Worm (Caenorhabditis elegans): ENCODE measurements around the gene Y40C7B.4.
"Not testable (repeated sequence)": the region's sequence is repeated elsewhere in the genome, so short reads cannot be mapped to it uniquely, and the experiment has no call there.

Y40C7B.4 gene

DNA sequence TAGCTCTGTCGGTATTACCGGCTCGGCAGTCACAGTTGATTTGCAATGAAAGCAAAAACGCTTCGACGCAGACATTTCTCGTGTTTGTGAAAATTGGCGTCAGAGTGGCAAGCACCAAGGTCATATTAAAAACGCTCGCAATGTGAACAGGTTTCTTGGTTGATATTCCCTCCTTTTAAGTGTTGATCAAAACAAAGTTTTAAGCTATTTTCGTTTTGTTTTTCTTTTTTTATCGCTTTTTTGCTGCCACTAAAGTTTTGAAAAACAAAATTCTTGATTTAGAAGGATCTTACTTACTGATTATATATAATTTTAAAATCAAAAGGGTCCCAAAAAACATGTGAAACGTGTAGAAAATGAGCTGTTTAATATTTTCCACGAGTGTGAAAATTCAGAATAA is 38.1 kb upstream of the Y40C7B.4 start, which contains the start of gene C33E10.8:
Gene C33E10.8, minus strand, starts transcription at position 101 of the 400 bp plus-strand sequence.
- no peak for TF ChIP-seq ztf-11 (tag; optimal IDR thresholded peaks at IDR 0.05)
- TF ChIP-seq crh-2 (tag; optimal IDR thresholded peaks at IDR 0.05), result no peak
- TF ChIP-seq nhr-237 (tag; optimal IDR thresholded peaks at IDR 0.05), result no peak
- TF ChIP-seq blmp-1 (tag; optimal IDR thresholded peaks at IDR 0.05; ENCODE audit: insufficient read depth), result no peak
- TF ChIP-seq ztf-1 (GFP tag; conservative IDR thresholded peaks at IDR 0.05), result no peak
- TF ChIP-seq nhr-25 (tag; optimal IDR thresholded peaks at IDR 0.05), result no peak
- no peak for TF ChIP-seq lin-11 (tag; optimal IDR thresholded peaks at IDR 0.05)

- TF ChIP-seq mdl-1 (tag; optimal IDR thresholded peaks at IDR 0.05), result no peak
Measured at ce11 chrX:17294019-17294418, 37.4 kb upstream of the Y40C7B.4 start.

- TF ChIP-seq nhr-23 (tag; optimal IDR thresholded peaks at IDR 0.05) (no peak), sma-9 (GFP tag; optimal IDR thresholded peaks at IDR 0.05) (no peak), sma-9 (tag; optimal IDR thresholded peaks at IDR 0.05) (no peak)
Measured at ce11 chrX:17288378-17288777, 31.8 kb upstream of the Y40C7B.4 start.

- TF ChIP-seq sma-9 (GFP tag; optimal IDR thresholded peaks at IDR 0.05) (peak; percentile 10), fos-1 (tag; optimal IDR thresholded peaks at IDR 0.05) (peak; percentile 63)
- TF ChIP-seq sma-9 (tag; optimal IDR thresholded peaks at IDR 0.05), result not testable (repeated sequence)
Measured at ce11 chrX:17255750-17256149, 837 bp downstream of the Y40C7B.4 start.

DNA sequence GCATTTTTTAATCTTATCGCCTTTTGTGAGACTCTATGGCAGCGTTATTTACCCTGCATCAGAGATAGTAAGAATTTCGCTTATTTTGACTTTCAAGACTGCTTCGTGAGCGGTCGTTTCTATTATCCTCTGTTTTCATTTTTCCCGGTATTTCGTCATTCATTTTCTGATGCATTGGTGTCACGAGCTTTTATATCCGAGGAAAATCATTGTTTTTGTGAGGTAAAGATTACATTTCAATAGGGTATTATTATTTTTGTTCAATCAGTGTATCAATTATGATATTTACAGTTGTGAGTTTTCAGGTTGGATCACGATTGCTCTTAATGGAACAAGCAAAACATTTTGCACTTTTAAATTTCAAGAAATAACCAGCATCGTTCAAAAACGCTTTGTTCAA is 9.3 kb downstream of the Y40C7B.4 start:
- TF ChIP-seq lin-11 (tag; optimal IDR thresholded peaks at IDR 0.05), result no peak
- TF ChIP-seq fos-1 (tag; optimal IDR thresholded peaks at IDR 0.05), result peak; percentile 14

ce11 chrX:17243053-17243452 is 13.5 kb downstream of the Y40C7B.4 start, which contains the start of gene T25G12.13:
TSS of gene T25G12.13 (plus strand) at chrX:17243353.
- no peak for TF ChIP-seq ceh-82 (tag; optimal IDR thresholded peaks at IDR 0.05)
- no peak for TF ChIP-seq lin-13 (GFP tag; optimal IDR thresholded peaks at IDR 0.05)
- no peak for TF ChIP-seq ztf-11 (tag; optimal IDR thresholded peaks at IDR 0.05)
- TF ChIP-seq egl-27 (tag; optimal IDR thresholded peaks at IDR 0.05), result no peak
- no peak for TF ChIP-seq unc-39 (tag; optimal IDR thresholded peaks at IDR 0.05)
- TF ChIP-seq skn-1 (tag; optimal IDR thresholded peaks at IDR 0.05), result no peak
- no peak for TF ChIP-seq sma-3 (GFP tag; optimal IDR thresholded peaks at IDR 0.05)
- TF ChIP-seq nhr-11 (tag; optimal IDR thresholded peaks at IDR 0.05), result no peak
- no peak for TF ChIP-seq unc-55 (GFP tag; optimal IDR thresholded peaks at IDR 0.05)
- TF ChIP-seq nhr-25 (tag; optimal IDR thresholded peaks at IDR 0.05), result no peak
- TF ChIP-seq R02D3.7 (tag; optimal IDR thresholded peaks at IDR 0.05), result no peak
- no peak for TF ChIP-seq unc-62 (GFP tag; optimal IDR thresholded peaks at IDR 0.05)
- no peak for TF ChIP-seq crh-2 (tag; optimal IDR thresholded peaks at IDR 0.05)
- no peak for TF ChIP-seq gmeb-1 (tag; optimal IDR thresholded peaks at IDR 0.05)

- TF ChIP-seq unc-55 (GFP tag; optimal IDR thresholded peaks at IDR 0.05), result no peak
- TF ChIP-seq sem-4 (tag; optimal IDR thresholded peaks at IDR 0.05), result no peak
- TF ChIP-seq ama-1 (optimal IDR thresholded peaks at IDR 0.05), result no peak
- TF ChIP-seq sma-3 (GFP tag; optimal IDR thresholded peaks at IDR 0.05), result no peak
- TF ChIP-seq nhr-12 (tag; optimal IDR thresholded peaks at IDR 0.05), result no peak
- no peak for TF ChIP-seq mab-5 (tag; optimal IDR thresholded peaks at IDR 0.05)
- no peak for TF ChIP-seq ZK546.5 (tag; optimal IDR thresholded peaks at IDR 0.05)
- TF ChIP-seq mbf-1 (tag; optimal IDR thresholded peaks at IDR 0.05), result no peak
Measured at ce11 chrX:17237439-17237838, 19.1 kb downstream of the Y40C7B.4 start, which contains the start of gene T25G12.11. TSS of gene T25G12.11 (minus strand) at chrX:17237539.
